Fruit fly (Drosophila melanogaster) S2 (cell line): Measurements from ENCODE around the gene Acsf3.

Experiments
- CG8478 ChIP-seq: fragments of >200 bp; optimal IDR thresholded peaks from 2 replicates; lab custom pipeline; 2018
- CTCF ChIP-seq, 2 experiments: fragments of >200 bp; optimal IDR thresholded peaks; 2 replicates each; lab custom pipeline; 2018

DNA sequence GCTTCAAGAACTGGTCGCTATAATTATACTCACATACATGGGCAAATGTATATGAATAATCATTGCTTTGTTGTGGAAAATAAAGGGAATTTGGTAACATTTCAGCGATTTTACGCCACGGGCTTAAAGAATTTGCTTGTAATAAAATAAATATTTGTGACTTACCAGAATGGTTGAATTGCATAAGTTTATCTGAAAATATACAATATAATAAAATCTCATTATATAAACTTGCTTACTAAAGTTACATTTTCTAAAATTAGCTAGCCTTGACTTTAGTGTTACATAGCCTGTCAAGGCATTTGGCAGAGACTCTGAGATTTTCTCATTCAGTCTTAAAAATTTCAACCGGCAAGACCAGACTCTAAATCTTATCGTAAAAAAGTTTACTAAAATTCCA is 29.6 kb downstream of the Acsf3 start, which contains the start of gene CG1999:
- TF ChIP-seq CTCF (optimal IDR thresholded peaks at IDR 0.05; lab: Kevin White, UChicago) (no peak), CG8478 (no peak)
